Fruit fly (Drosophila melanogaster) whole organism, embryonic: ENCODE results near the gene CG16790.

ENCODE experiments used
- Atf6 ChIP-seq: fragments of 200-800 bp; sonication (Bioruptor generic); IDR thresholded peaks from 2 replicates; pipeline ENCODE4 v1.3.6; 2022; ENCODE audit warnings: missing biosample characterization, missing genetic modification characterization
- CG15514 ChIP-seq: fragments of 200-800 bp; sonication (Bioruptor generic); optimal IDR thresholded peaks from 3 replicates; lab custom pipeline; 2017; ENCODE audit warnings: missing biosample characterization, missing genetic modification characterization, mild to moderate bottlenecking, moderate library complexity, missing genetic modification reagents
- Lhr ChIP-seq: fragments of 200-800 bp; sonication (Bioruptor generic); optimal IDR thresholded peaks from 3 replicates; lab custom pipeline; 2017; ENCODE audit warnings: mild to moderate bottlenecking, missing biosample characterization, missing genetic modification reagents, missing genetic modification characterization
- ftz-f1 ChIP-seq: fragments of 200-800 bp; sonication (Bioruptor generic); optimal IDR thresholded peaks from 2 replicates; lab custom pipeline; 2016; ENCODE audit warnings: missing biosample characterization, missing genetic modification characterization

DNA sequence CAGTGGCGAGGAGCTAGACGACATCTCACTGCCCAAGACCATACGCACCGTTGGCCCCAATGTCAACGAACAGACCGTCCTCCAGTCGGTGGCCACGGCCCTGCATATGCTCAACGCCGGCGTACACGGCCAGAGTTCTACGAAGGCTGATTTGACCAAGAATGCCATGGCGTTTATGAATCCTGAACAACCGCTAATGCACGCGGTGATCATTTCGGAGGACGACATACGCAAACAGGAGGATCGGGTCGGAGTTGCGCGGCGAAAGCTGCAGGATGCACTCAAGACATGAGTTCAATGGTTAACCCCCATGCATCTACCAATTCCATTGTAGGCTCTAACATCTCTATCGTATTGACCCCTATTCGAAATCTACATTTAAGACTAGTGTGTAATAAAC, 8.9 kb downstream of the CG16790 start:
- TF ChIP-seq Lhr (GFP tag; lab: Kevin White, UChicago): no peak
- no peak for TF ChIP-seq ftz-f1 (GFP tag; lab: Kevin White, UChicago)
- TF ChIP-seq Atf6 (GFP tag; lab: Robert Waterston, UW): no peak
- TF ChIP-seq CG15514 (GFP tag; lab: Kevin White, UChicago): no peak
